Worm (Caenorhabditis elegans): ENCODE results near the gene snpc-1.3.

- TF ChIP-seq C16A3.4 (tag; optimal IDR thresholded peaks at IDR 0.05) (no peak), unc-130 (tag; optimal IDR thresholded peaks at IDR 0.05) (no peak), unc-62 (GFP tag; optimal IDR thresholded peaks at IDR 0.05) (no peak), zag-1 (tag; optimal IDR thresholded peaks at IDR 0.05) (no peak), ceh-90 (tag; optimal IDR thresholded peaks at IDR 0.05) (no peak), lin-15B (tag; optimal IDR thresholded peaks at IDR 0.05) (no peak), fkh-10 (GFP tag; optimal IDR thresholded peaks at IDR 0.05) (no peak), egl-27 (tag; optimal IDR thresholded peaks at IDR 0.05) (no peak), nhr-47 (tag; optimal IDR thresholded peaks at IDR 0.05) (no peak), nhr-77 (tag; optimal IDR thresholded peaks at IDR 0.05) (no peak)
These were observed 20.8 kb upstream of the snpc-1.3 start, which contains the start of gene ZC317.2 for ce11 chrV:5459806-5460205.
